Fruit fly (Drosophila melanogaster): Measurements from ENCODE around the gene CG31445.

The CG31445 gene

dm6 chr3R:29244727-29245126 is at the start of gene CG31445:
Gene CG31445 (minus strand): TSS chr3R:29244827.
- TF ChIP-seq dmrt93B (GFP tag; optimal IDR thresholded peaks at IDR 0.05): no peak
- TF ChIP-seq Abd-B (GFP tag; optimal IDR thresholded peaks at IDR 0.05): no peak
- TF ChIP-seq jim (GFP tag; optimal IDR thresholded peaks at IDR 0.05): no peak
- TF ChIP-seq brk (GFP tag; optimal IDR thresholded peaks at IDR 0.05): no peak
- no peak for TF ChIP-seq h (GFP tag; optimal IDR thresholded peaks at IDR 0.05)
- no peak for TF ChIP-seq CG9705 (GFP tag; optimal IDR thresholded peaks at IDR 0.05)
- no peak for TF ChIP-seq Myc (optimal IDR thresholded peaks at IDR 0.05)
- TF ChIP-seq tai (GFP tag; optimal IDR thresholded peaks at IDR 0.05): no peak
- no peak for TF ChIP-seq CG32264 (GFP tag; optimal IDR thresholded peaks at IDR 0.05)
- TF ChIP-seq Sp1 (GFP tag; optimal IDR thresholded peaks at IDR 0.05): no peak
- TF ChIP-seq N (GFP tag; optimal IDR thresholded peaks at IDR 0.05): no peak
- no peak for TF ChIP-seq Hnf4 (GFP tag; optimal IDR thresholded peaks at IDR 0.05)
- TF ChIP-seq br (GFP tag; optimal IDR thresholded peaks at IDR 0.05): no peak
- no peak for TF ChIP-seq rgr (GFP tag; optimal IDR thresholded peaks at IDR 0.05)
- no peak for TF ChIP-seq Hr78 (GFP tag; optimal IDR thresholded peaks at IDR 0.05)

DNA sequence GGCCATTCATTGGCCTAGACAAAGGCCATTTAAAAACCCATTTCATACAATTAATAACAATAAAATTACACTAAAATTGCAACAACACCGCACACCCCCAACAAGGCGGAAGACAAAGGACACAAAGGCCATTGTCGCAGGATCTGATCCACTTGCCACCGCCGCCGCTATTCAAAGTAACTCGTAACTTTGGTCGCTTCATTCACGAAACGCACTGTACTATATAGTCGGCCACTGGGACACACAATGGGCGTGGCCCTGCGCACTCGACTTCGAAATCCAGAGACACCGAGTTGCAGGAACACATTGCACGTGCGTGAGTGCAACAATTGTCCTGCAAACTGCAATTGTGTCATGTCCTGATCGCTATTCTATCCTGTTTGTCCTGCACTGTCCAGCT is 48.8 kb upstream of the CG31445 start:
- no peak for TF ChIP-seq Rel (GFP tag; optimal IDR thresholded peaks at IDR 0.05)
- no peak for TF ChIP-seq Rel (tag; optimal IDR thresholded peaks at IDR 0.05)
- no peak for TF ChIP-seq Dif (GFP tag; optimal IDR thresholded peaks at IDR 0.05; ENCODE audit: partially characterized antibody)
- no peak for TF ChIP-seq ey (GFP tag; optimal IDR thresholded peaks at IDR 0.05)
- no peak for TF ChIP-seq sv (GFP tag; optimal IDR thresholded peaks at IDR 0.05)
- TF ChIP-seq br (GFP tag; optimal IDR thresholded peaks at IDR 0.05): no peak

- no peak for TF ChIP-seq br (GFP tag; optimal IDR thresholded peaks at IDR 0.05)
- no peak for TF ChIP-seq Hr83 (GFP tag; optimal IDR thresholded peaks at IDR 0.05; ENCODE audit: poor library complexity, severe bottlenecking)
- no peak for TF ChIP-seq Dfd (GFP tag; optimal IDR thresholded peaks at IDR 0.05)
- TF ChIP-seq rgr (GFP tag; optimal IDR thresholded peaks at IDR 0.05): no peak
- no peak for TF ChIP-seq jim (GFP tag; optimal IDR thresholded peaks at IDR 0.05)
- no peak for TF ChIP-seq usp (GFP tag; optimal IDR thresholded peaks at IDR 0.05)
- no peak for TF ChIP-seq Myc (optimal IDR thresholded peaks at IDR 0.05)
- TF ChIP-seq Hr78 (GFP tag; optimal IDR thresholded peaks at IDR 0.05): no peak
- no peak for TF ChIP-seq dsf (GFP tag; optimal IDR thresholded peaks at IDR 0.05; ENCODE audit: borderline replicate concordance)
- TF ChIP-seq woc (GFP tag; optimal IDR thresholded peaks at IDR 0.05): no peak
- no peak for TF ChIP-seq Vsx2 (GFP tag; optimal IDR thresholded peaks at IDR 0.05; ENCODE audit: partially characterized antibody)
- no peak for TF ChIP-seq dmrt93B (GFP tag; optimal IDR thresholded peaks at IDR 0.05)
- TF ChIP-seq CG9705 (GFP tag; optimal IDR thresholded peaks at IDR 0.05): no peak
- TF ChIP-seq sv (GFP tag; optimal IDR thresholded peaks at IDR 0.05): no peak
- no peak for TF ChIP-seq dl (GFP tag; optimal IDR thresholded peaks at IDR 0.05; ENCODE audit: insufficient read depth in 1 of 2, partially characterized antibody in 2 of 2)
These were observed 47.3 kb upstream of the CG31445 start for dm6 chr3R:29291932-29292331.

- TF ChIP-seq br (GFP tag; optimal IDR thresholded peaks at IDR 0.05): no peak
- no peak for TF ChIP-seq OdsH (GFP tag; optimal IDR thresholded peaks at IDR 0.05)
- no peak for TF ChIP-seq ey (GFP tag; optimal IDR thresholded peaks at IDR 0.05)
- peak; percentile 42 for TF ChIP-seq fru (GFP tag; optimal IDR thresholded peaks at IDR 0.05)
- peak; percentile 63 for TF ChIP-seq h (GFP tag; optimal IDR thresholded peaks at IDR 0.05)
- TF ChIP-seq Hr78 (GFP tag; optimal IDR thresholded peaks at IDR 0.05): no peak
- TF ChIP-seq jim (GFP tag; optimal IDR thresholded peaks at IDR 0.05): no peak
- peak; percentile 4 for TF ChIP-seq dmrt93B (GFP tag; optimal IDR thresholded peaks at IDR 0.05)
- TF ChIP-seq Hr83 (GFP tag; optimal IDR thresholded peaks at IDR 0.05; ENCODE audit: poor library complexity, severe bottlenecking): no peak
- no peak for TF ChIP-seq rgr (GFP tag; optimal IDR thresholded peaks at IDR 0.05)
- TF ChIP-seq Hnf4 (GFP tag; optimal IDR thresholded peaks at IDR 0.05): peak; percentile 3
- TF ChIP-seq HLH106 (tag; optimal IDR thresholded peaks at IDR 0.05): peak; percentile 41
- TF ChIP-seq GATAd (GFP tag; optimal IDR thresholded peaks at IDR 0.05): no peak
- TF ChIP-seq Dif (GFP tag; optimal IDR thresholded peaks at IDR 0.05; ENCODE audit: partially characterized antibody): no peak
- no peak for TF ChIP-seq lola (GFP tag; optimal IDR thresholded peaks at IDR 0.05)
- TF ChIP-seq Rel (GFP tag; optimal IDR thresholded peaks at IDR 0.05): no peak
- TF ChIP-seq Rel (tag; optimal IDR thresholded peaks at IDR 0.05): no peak
- TF ChIP-seq foxo (GFP tag; optimal IDR thresholded peaks at IDR 0.05): peak in 1 of 2 experiments; percentile 59
These were observed 46.2 kb upstream of the CG31445 start for dm6 chr3R:29290588-29291530.
